Worm (Caenorhabditis elegans): ENCODE data around the gene tag-290.

DNA sequence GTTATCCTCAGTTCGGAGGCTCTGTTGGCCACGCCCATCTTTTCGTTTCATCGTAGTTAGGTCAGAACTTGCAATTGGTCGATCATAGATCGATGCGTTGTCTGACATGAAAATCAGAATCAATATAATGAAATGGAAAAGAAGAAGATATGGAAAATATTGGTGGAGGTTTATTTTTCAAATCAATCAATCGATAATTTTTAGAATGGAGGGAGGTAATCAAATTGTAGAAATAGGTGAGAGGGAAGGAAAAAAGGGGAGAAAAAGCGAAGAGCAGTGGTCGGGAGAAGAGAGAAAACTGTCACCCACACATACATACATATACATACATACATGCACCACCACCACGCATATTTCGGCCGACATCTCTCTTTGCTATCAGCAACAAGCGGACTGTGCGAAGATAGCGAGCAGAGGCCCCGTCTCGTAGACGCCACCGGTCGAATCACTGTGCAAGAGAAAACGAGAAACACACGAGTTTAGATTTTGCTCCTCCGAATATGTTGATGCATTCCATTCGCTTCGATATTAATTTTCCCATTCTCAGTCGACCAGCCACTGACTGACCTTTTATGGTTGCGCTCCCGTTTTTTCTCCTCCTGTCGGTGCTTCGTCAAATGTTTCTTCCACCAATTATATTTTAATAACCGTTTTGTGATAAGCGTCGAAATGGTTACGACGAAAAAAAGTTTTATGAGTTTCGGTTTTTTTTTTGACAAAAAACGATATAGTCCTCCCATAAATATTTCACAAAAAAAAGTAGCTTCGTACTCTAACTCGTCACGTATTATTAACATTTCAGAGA is 16.3 kb downstream of the tag-290 start, which contains the start of gene F35B12.10:
- no peak for TF ChIP-seq ztf-11 (tag; optimal IDR thresholded peaks at IDR 0.05)
- no peak for TF ChIP-seq lin-13 (GFP tag; optimal IDR thresholded peaks at IDR 0.05)
- no peak for TF ChIP-seq fkh-10 (GFP tag; optimal IDR thresholded peaks at IDR 0.05)
- no peak for TF ChIP-seq efl-3 (GFP tag; optimal IDR thresholded peaks at IDR 0.05)
- TF ChIP-seq lin-39 (tag; optimal IDR thresholded peaks at IDR 0.05), result no peak
- TF ChIP-seq egl-13 (tag; optimal IDR thresholded peaks at IDR 0.05), result no peak
- no peak for TF ChIP-seq fos-1 (tag; optimal IDR thresholded peaks at IDR 0.05)
- TF ChIP-seq pqm-1 (tag; optimal IDR thresholded peaks at IDR 0.05), result no peak
- no peak for TF ChIP-seq nhr-20 (tag; optimal IDR thresholded peaks at IDR 0.05)
- TF ChIP-seq ama-1 (optimal IDR thresholded peaks at IDR 0.05), result no peak
- TF ChIP-seq isw-1 (GFP tag; IDR thresholded peaks at IDR 0.05), result no peak
